Worm (Caenorhabditis elegans): ENCODE results near the gene ant-1.3.

DNA sequence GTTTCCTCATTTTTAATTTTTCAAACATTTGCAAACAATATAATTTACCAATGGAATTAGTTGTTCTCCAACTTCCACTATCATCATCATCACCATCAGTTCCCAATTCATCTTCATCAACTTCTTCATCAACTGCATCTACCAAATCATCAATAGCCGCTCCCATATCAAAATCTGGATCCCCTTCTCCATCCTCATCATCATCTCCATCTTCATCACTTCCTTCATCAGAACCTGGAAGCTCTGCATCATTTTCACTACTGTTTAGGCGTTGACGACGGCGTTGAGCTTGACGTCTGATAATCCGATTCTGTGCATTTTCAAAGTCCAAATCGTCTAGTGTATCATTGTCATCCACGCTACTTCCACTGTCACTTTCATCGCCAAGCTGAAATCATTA, 11.2 kb downstream of the ant-1.3 start:
- no peak for TF ChIP-seq nhr-67 (tag; optimal IDR thresholded peaks at IDR 0.05)
- no peak for TF ChIP-seq R02D3.7 (tag; optimal IDR thresholded peaks at IDR 0.05)
- no peak for TF ChIP-seq unc-62 (GFP tag; optimal IDR thresholded peaks at IDR 0.05)
- TF ChIP-seq lin-15B (tag; optimal IDR thresholded peaks at IDR 0.05) = no peak

Measured in whole organism, L3 larva.